Worm (Caenorhabditis elegans): ENCODE results near the gene F21D9.3.

- TF ChIP-seq zag-1 (tag; optimal IDR thresholded peaks at IDR 0.05) = no peak
- no peak for TF ChIP-seq ztf-1 (GFP tag; conservative IDR thresholded peaks at IDR 0.05)
- TF ChIP-seq fos-1 (tag; optimal IDR thresholded peaks at IDR 0.05) = no peak
- no peak for TF ChIP-seq F13H6.1 (tag; optimal IDR thresholded peaks at IDR 0.05)
- TF ChIP-seq aly-2 (tag; optimal IDR thresholded peaks at IDR 0.05) = no peak
- no peak for TF ChIP-seq nhr-21 (tag; optimal IDR thresholded peaks at IDR 0.05)
- no peak for TF ChIP-seq elt-1 (tag; optimal IDR thresholded peaks at IDR 0.05)
- no peak for TF ChIP-seq blmp-1 (tag; optimal IDR thresholded peaks at IDR 0.05; ENCODE audit: insufficient read depth)
- no peak for TF ChIP-seq nhr-11 (tag; optimal IDR thresholded peaks at IDR 0.05)
- TF ChIP-seq ceh-16 (tag; optimal IDR thresholded peaks at IDR 0.05) = no peak
- TF ChIP-seq snpc-4 (tag; optimal IDR thresholded peaks at IDR 0.05) = no peak
Observed at ce11 chrV:19306906-19307305, 49.4 kb upstream of the F21D9.3 start, which contains the start of gene F55C9.15.
